Fruit fly (Drosophila melanogaster): ENCODE measurements around the gene toc.

toc gene

dm6 chr2L:3055710-3056447 lies 88.7 kb downstream of the toc start:
- TF ChIP-seq pan (optimal IDR thresholded peaks at IDR 0.05) (no peak), br (GFP tag; optimal IDR thresholded peaks at IDR 0.05) (peak; percentile 53), CG32264 (GFP tag; optimal IDR thresholded peaks at IDR 0.05) (no peak), lola (GFP tag; optimal IDR thresholded peaks at IDR 0.05) (no peak), Hr83 (GFP tag; optimal IDR thresholded peaks at IDR 0.05; ENCODE audit: poor library complexity, severe bottlenecking) (no peak), dl (GFP tag; optimal IDR thresholded peaks at IDR 0.05; ENCODE audit: insufficient read depth in 1 of 2, partially characterized antibody in 2 of 2) (no peak), dmrt93B (GFP tag; optimal IDR thresholded peaks at IDR 0.05) (peak; percentile 55), rgr (GFP tag; optimal IDR thresholded peaks at IDR 0.05) (peak; percentile 47), HLH106 (tag; optimal IDR thresholded peaks at IDR 0.05) (peak; percentile 26), Jra (GFP tag; optimal IDR thresholded peaks at IDR 0.05) (no peak), psq (GFP tag; optimal IDR thresholded peaks at IDR 0.05) (peak; percentile 51), usp (GFP tag; optimal IDR thresholded peaks at IDR 0.05) (no peak), CrebA (GFP tag; optimal IDR thresholded peaks at IDR 0.05; ENCODE audit: borderline replicate concordance) (no peak), sv (GFP tag; optimal IDR thresholded peaks at IDR 0.05) (peak; percentile 60), Dfd (GFP tag; optimal IDR thresholded peaks at IDR 0.05) (no peak), sage (GFP tag; optimal IDR thresholded peaks at IDR 0.05) (peak; percentile 16), Sp1 (GFP tag; optimal IDR thresholded peaks at IDR 0.05) (peak; percentile 66), woc (GFP tag; optimal IDR thresholded peaks at IDR 0.05) (peak; percentile 95), dsf (GFP tag; optimal IDR thresholded peaks at IDR 0.05; ENCODE audit: borderline replicate concordance) (no peak), ey (GFP tag; optimal IDR thresholded peaks at IDR 0.05) (peak; percentile 58), h (GFP tag; optimal IDR thresholded peaks at IDR 0.05) (peak; percentile 38), CG9705 (GFP tag; optimal IDR thresholded peaks at IDR 0.05) (peak; percentile 33), foxo (GFP tag; optimal IDR thresholded peaks at IDR 0.05) (peak in 1 of 2 experiments; percentile 70), OdsH (GFP tag; optimal IDR thresholded peaks at IDR 0.05) (peak; percentile 67), tai (GFP tag; optimal IDR thresholded peaks at IDR 0.05) (no peak), brk (GFP tag; optimal IDR thresholded peaks at IDR 0.05) (no peak), jim (GFP tag; optimal IDR thresholded peaks at IDR 0.05) (no peak), Rel (GFP tag; optimal IDR thresholded peaks at IDR 0.05) (no peak), Rel (tag; optimal IDR thresholded peaks at IDR 0.05) (peak; percentile 24), Vsx2 (GFP tag; optimal IDR thresholded peaks at IDR 0.05; ENCODE audit: partially characterized antibody) (no peak), N (GFP tag; optimal IDR thresholded peaks at IDR 0.05) (no peak), Hnf4 (GFP tag; optimal IDR thresholded peaks at IDR 0.05) (no peak), Hr78 (GFP tag; optimal IDR thresholded peaks at IDR 0.05) (no peak), Dif (GFP tag; optimal IDR thresholded peaks at IDR 0.05; ENCODE audit: partially characterized antibody) (no peak), GATAd (GFP tag; optimal IDR thresholded peaks at IDR 0.05) (no peak), Myc (optimal IDR thresholded peaks at IDR 0.05) (no peak), fru (GFP tag; optimal IDR thresholded peaks at IDR 0.05) (peak; percentile 72), Mio (GFP tag; optimal IDR thresholded peaks at IDR 0.05) (no peak), Abd-B (GFP tag; optimal IDR thresholded peaks at IDR 0.05) (no peak)

DNA sequence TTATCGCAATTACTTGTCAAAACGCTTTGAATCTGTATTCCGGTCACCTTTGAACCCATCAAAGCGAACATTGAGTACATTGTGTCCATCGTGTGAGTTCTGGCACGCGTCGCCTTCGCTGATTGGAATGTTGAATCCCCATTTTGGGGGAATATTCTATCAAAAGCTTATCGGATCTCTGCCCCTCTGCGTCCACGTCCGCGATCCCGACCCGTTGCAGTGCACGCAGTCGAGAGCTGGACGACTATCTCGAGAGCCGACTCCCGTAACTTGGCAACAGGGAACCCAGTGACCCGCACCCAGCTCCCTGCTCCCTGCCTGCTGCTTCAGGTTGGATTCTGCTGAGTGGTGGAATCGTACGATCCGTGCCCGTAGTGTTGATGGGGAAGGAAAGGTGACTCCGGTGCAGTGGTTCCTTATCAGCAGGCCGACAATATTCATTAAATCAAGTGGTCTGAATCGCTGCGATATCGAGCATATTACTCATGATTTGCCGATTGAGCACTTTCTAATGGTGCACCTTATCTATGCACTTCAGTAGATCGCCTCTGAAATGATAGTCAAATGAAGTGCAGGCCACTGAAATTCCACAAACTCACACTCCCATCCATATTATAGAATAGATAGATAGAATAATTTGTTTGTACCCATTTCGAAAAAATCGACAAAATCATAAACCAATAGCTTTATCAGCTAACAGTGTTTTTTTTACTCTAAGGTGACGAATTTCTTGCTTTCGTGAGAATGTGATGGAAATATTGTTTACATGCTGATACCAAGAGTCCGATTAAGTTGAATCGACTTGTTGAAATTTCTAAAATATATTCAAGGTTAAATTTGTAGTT lies 99.7 kb downstream of the toc start:
- TF ChIP-seq sage (GFP tag; optimal IDR thresholded peaks at IDR 0.05): no peak
- peak; percentile 51 for TF ChIP-seq h (GFP tag; optimal IDR thresholded peaks at IDR 0.05)
- TF ChIP-seq Rel (GFP tag; optimal IDR thresholded peaks at IDR 0.05): no peak
- peak; percentile 95 for TF ChIP-seq Rel (tag; optimal IDR thresholded peaks at IDR 0.05)
- TF ChIP-seq usp (GFP tag; optimal IDR thresholded peaks at IDR 0.05): no peak
- TF ChIP-seq Hr83 (GFP tag; optimal IDR thresholded peaks at IDR 0.05; ENCODE audit: poor library complexity, severe bottlenecking): peak; percentile 2

All from whole organism, wandering third instar larva.